Fruit fly (Drosophila melanogaster): ENCODE results near the gene feo.

Gene feo

dm6 chrX:10802457-10803378 lies 52.0 kb downstream of the feo start (continued):
- no peak for TF ChIP-seq CG6854 (GFP tag; optimal IDR thresholded peaks at IDR 0.05)
- peak; percentile 34 for TF ChIP-seq CG11762 (GFP tag; optimal IDR thresholded peaks at IDR 0.05; ENCODE audit: insufficient read depth)
- peak; percentile 73 for TF ChIP-seq CG10631 (GFP tag; optimal IDR thresholded peaks at IDR 0.05)
- peak; percentile 27 for TF ChIP-seq Sox15 (GFP tag; optimal IDR thresholded peaks at IDR 0.05)
- peak; percentile 19 for TF ChIP-seq pdm3 (GFP tag; optimal IDR thresholded peaks at IDR 0.05)
- peak; percentile 64 for TF ChIP-seq acj6 (GFP tag; optimal IDR thresholded peaks at IDR 0.05)
- TF ChIP-seq CG8119 (GFP tag; IDR thresholded peaks at IDR 0.05): peak; percentile 78
- TF ChIP-seq Met (GFP tag; optimal IDR thresholded peaks at IDR 0.05): peak; percentile 53
- peak; percentile 28 for TF ChIP-seq Hr4 (GFP tag; optimal IDR thresholded peaks at IDR 0.05)
- peak; percentile 41 for TF ChIP-seq CG31627 (GFP tag; optimal IDR thresholded peaks at IDR 0.05)
- TF ChIP-seq CG1621 (tag; optimal IDR thresholded peaks at IDR 0.05): no peak
- TF ChIP-seq fd85E (GFP tag; optimal IDR thresholded peaks at IDR 0.05): no peak
- no peak for TF ChIP-seq CG11294 (GFP tag; IDR thresholded peaks at IDR 0.05)
- no peak for TF ChIP-seq Eip93F (GFP tag; optimal IDR thresholded peaks at IDR 0.05)
- TF ChIP-seq net (GFP tag; optimal IDR thresholded peaks at IDR 0.05): peak; percentile 29
- TF ChIP-seq CG3032 (tag; optimal IDR thresholded peaks at IDR 0.05): peak; percentile 72
- TF ChIP-seq Sox14 (GFP tag; optimal IDR thresholded peaks at IDR 0.05): peak; percentile 37
- no peak for TF ChIP-seq CG9139 (GFP tag; optimal IDR thresholded peaks at IDR 0.05)
- peak; percentile 65 for TF ChIP-seq CG8632 (GFP tag; optimal IDR thresholded peaks at IDR 0.05)
- peak; percentile 2 for TF ChIP-seq Eip75B (GFP tag; optimal IDR thresholded peaks at IDR 0.05)
- peak; percentile 63 for TF ChIP-seq Ets96B (tag; optimal IDR thresholded peaks at IDR 0.05)
- TF ChIP-seq dsx (GFP tag; optimal IDR thresholded peaks at IDR 0.05; ENCODE audit: poor library complexity, severe bottlenecking): peak; percentile 74
- peak; percentile 33 for TF ChIP-seq Blimp-1 (GFP tag; optimal IDR thresholded peaks at IDR 0.05)
- TF ChIP-seq Ets21C (GFP tag; optimal IDR thresholded peaks at IDR 0.05): no peak
- no peak for TF ChIP-seq CG16779 (tag; optimal IDR thresholded peaks at IDR 0.05)
- peak; percentile 9 for TF ChIP-seq CG6808 (GFP tag; optimal IDR thresholded peaks at IDR 0.05)
- peak; percentile 32 for TF ChIP-seq fkh (GFP tag; optimal IDR thresholded peaks at IDR 0.05)
- peak; percentile 32 for TF ChIP-seq CG6792 (GFP tag; optimal IDR thresholded peaks at IDR 0.05)
- peak; percentile 43 for TF ChIP-seq CG10669 (GFP tag; optimal IDR thresholded peaks at IDR 0.05)
- no peak for TF ChIP-seq Sox102F (GFP tag; optimal IDR thresholded peaks at IDR 0.05)
- TF ChIP-seq CG34406 (GFP tag; optimal IDR thresholded peaks at IDR 0.05): peak; percentile 60
- TF ChIP-seq topi (GFP tag; optimal IDR thresholded peaks at IDR 0.05): no peak
- peak; percentile 68 for TF ChIP-seq OdsH (GFP tag; optimal IDR thresholded peaks at IDR 0.05)
- peak; percentile 37 for TF ChIP-seq CG4318 (GFP tag; optimal IDR thresholded peaks at IDR 0.05)
- TF ChIP-seq CG7368 (GFP tag; optimal IDR thresholded peaks at IDR 0.05): peak; percentile 21
- no peak for TF ChIP-seq CG8319 (GFP tag; optimal IDR thresholded peaks at IDR 0.05)
- TF ChIP-seq Eip78C (GFP tag): peak; percentile 73

Data from whole organism, prepupa.